ENCODE assay signal across 1 fruit fly cellular context in the genomic region with DNA sequence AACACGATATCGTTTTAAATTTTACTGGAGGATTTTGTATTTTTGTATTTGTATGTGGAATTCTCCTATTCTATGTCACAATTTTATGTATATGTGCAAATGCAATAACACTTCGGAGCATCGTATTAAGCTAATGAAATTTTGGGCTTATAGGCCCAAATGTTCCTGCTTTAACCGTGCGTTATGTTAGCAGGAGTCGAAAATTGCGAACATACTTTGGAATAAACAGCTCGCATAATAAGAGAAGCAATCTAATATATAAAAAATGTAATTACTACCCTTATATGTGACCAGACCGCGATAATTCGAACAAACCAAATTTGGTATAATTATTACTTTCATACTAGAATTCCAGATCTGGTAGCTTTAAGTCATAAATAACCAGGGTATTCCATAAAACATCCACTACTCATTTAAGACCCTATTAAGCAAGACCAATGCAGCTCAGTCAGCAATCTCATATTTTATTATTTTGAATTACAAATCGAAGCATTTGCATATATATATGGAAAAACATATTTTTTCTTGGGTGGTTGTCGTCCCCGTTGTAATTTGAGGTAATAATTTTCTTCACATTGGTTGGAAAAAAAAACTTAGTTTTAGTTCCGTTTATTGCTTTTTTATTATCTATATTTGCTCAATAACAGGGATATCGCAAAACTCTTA.
A peak's percentile ranks its signal among the peaks of the same experiment; 100 is the strongest.
TF ChIP-seq lines count a peak whose summit lies in the region.

A gene (minus strand): TSS at position 320 of the 666 bp plus-strand sequence.

TF ChIP-seq in whole organism, embryonic, 481 proteins besides CTCF, POLR2A, EP300 and RAD21 (continued from another document):
- peak; percentile 48 for TF ChIP-seq nmo (GFP tag; optimal IDR thresholded peaks at IDR 0.05; lab: Kevin White, UChicago)
- no peak for TF ChIP-seq CG8359 (GFP tag; optimal IDR thresholded peaks at IDR 0.05; lab: Kevin White, UChicago; ENCODE audit: borderline replicate concordance)
- peak; percentile 52 for TF ChIP-seq phol (tag; optimal IDR thresholded peaks at IDR 0.05; lab: Kevin White, UChicago)
- TF ChIP-seq Dbx (GFP tag; IDR thresholded peaks at IDR 0.05; lab: Robert Waterston, UW): no peak
- no peak for TF ChIP-seq ken (GFP tag; IDR thresholded peaks at IDR 0.05; lab: Robert Waterston, UW)
- no peak for TF ChIP-seq sc (optimal IDR thresholded peaks at IDR 0.05; lab: Kevin White, UChicago)
- peak; percentile 8 for TF ChIP-seq sc (GFP tag; optimal IDR thresholded peaks at IDR 0.05; lab: Kevin White, UChicago)
- peak; percentile 83 for TF ChIP-seq CG1603 (tag; optimal IDR thresholded peaks at IDR 0.05; lab: Kevin White, UChicago)
- peak; percentile 3 for TF ChIP-seq Atf3 (GFP tag; optimal IDR thresholded peaks at IDR 0.05; lab: Kevin White, UChicago)
- TF ChIP-seq CG12942 (GFP tag; optimal IDR thresholded peaks at IDR 0.05; lab: Kevin White, UChicago): no peak
- TF ChIP-seq vvl (GFP tag; IDR thresholded peaks at IDR 0.05; lab: Robert Waterston, UW): no peak
- TF ChIP-seq CG4424 (GFP tag; optimal IDR thresholded peaks at IDR 0.05; lab: Kevin White, UChicago): peak; percentile 14
- TF ChIP-seq CG18011 (GFP tag; optimal IDR thresholded peaks at IDR 0.05; lab: Kevin White, UChicago): no peak
- peak; percentile 5 for TF ChIP-seq Hsf (GFP tag; optimal IDR thresholded peaks at IDR 0.05; lab: Kevin White, UChicago)
- peak; percentile 8 for TF ChIP-seq CG15601 (tag; optimal IDR thresholded peaks at IDR 0.05; lab: Kevin White, UChicago)
- no peak for TF ChIP-seq bbx (GFP tag; IDR thresholded peaks at IDR 0.05; lab: Robert Waterston, UW; ENCODE audit: partially characterized antibody)
- TF ChIP-seq CG8944 (GFP tag; optimal IDR thresholded peaks at IDR 0.05; lab: Kevin White, UChicago): no peak
- TF ChIP-seq ATbp (GFP tag; optimal IDR thresholded peaks at IDR 0.05; lab: Kevin White, UChicago): no peak
- TF ChIP-seq CG2712 (tag; optimal IDR thresholded peaks at IDR 0.05; lab: Kevin White, UChicago): peak; percentile 34
- peak; percentile 1 for TF ChIP-seq CG33213 (GFP tag; optimal IDR thresholded peaks at IDR 0.05; lab: Kevin White, UChicago)
- TF ChIP-seq Doc3 (GFP tag; IDR thresholded peaks at IDR 0.05; lab: Robert Waterston, UW; ENCODE audit: partially characterized antibody): no peak
- no peak for TF ChIP-seq CG10462 (GFP tag; optimal IDR thresholded peaks at IDR 0.05; lab: Kevin White, UChicago)
- peak; percentile 21 for TF ChIP-seq CG10979 (tag; optimal IDR thresholded peaks at IDR 0.05; lab: Kevin White, UChicago)
- no peak for TF ChIP-seq chinmo (GFP tag; IDR thresholded peaks at IDR 0.05; lab: Robert Waterston, UW; ENCODE audit: partially characterized antibody)
- peak; percentile 5 for TF ChIP-seq az2 (GFP tag; optimal IDR thresholded peaks at IDR 0.05; lab: Kevin White, UChicago)
- TF ChIP-seq CG1024 (GFP tag; IDR thresholded peaks at IDR 0.05; lab: Robert Waterston, UW): peak; percentile 93
- no peak; the same call in 3 of the 4 replicates for TF ChIP-seq Dll (GFP tag; IDR thresholded peaks at IDR 0.05; lab: Robert Waterston, UW; ENCODE audit: partially characterized antibody)
- peak; percentile 59 for TF ChIP-seq Elba2 (GFP tag; optimal IDR thresholded peaks at IDR 0.05; lab: Kevin White, UChicago)
- peak; percentile 68 for TF ChIP-seq CG17361 (GFP tag; IDR thresholded peaks at IDR 0.05; lab: Robert Waterston, UW)
- peak; percentile 78 for TF ChIP-seq Med (GFP tag; lab: Kevin White, UChicago)
- no peak for TF ChIP-seq MTF-1 (GFP tag; optimal IDR thresholded peaks at IDR 0.05; lab: Kevin White, UChicago; ENCODE audit: borderline replicate concordance)
- peak in 1 of 2 experiments; percentile 76 for TF ChIP-seq eve (GFP tag; optimal IDR thresholded peaks at IDR 0.05; lab: Kevin White, UChicago)
- no peak for TF ChIP-seq Ptx1 (GFP tag; IDR thresholded peaks at IDR 0.05; lab: Robert Waterston, UW)
- no peak for TF ChIP-seq CG3065 (GFP tag; optimal IDR thresholded peaks at IDR 0.05; lab: Kevin White, UChicago)
- TF ChIP-seq Pdp1 (GFP tag; optimal IDR thresholded peaks at IDR 0.05; lab: Kevin White, UChicago): peak in 1 of 2 experiments; percentile 41
- no peak; the same call in 1 of the 2 replicates for TF ChIP-seq CG14441 (GFP tag; IDR thresholded peaks at IDR 0.05; lab: Robert Waterston, UW)
- no peak for TF ChIP-seq ac (GFP tag; optimal IDR thresholded peaks at IDR 0.05; lab: Kevin White, UChicago)
- TF ChIP-seq CG14014 (GFP tag; IDR thresholded peaks at IDR 0.05; lab: Robert Waterston, UW): 0 out of 2 replicates have a peak, but pooled peaks have one; percentile 23
- TF ChIP-seq Lim3 (GFP tag; IDR thresholded peaks at IDR 0.05; lab: Robert Waterston, UW): no peak
- TF ChIP-seq Lhr (GFP tag; optimal IDR thresholded peaks at IDR 0.05; lab: Kevin White, UChicago): peak; percentile 52
- TF ChIP-seq pfk (GFP tag; optimal IDR thresholded peaks at IDR 0.05; lab: Kevin White, UChicago): peak; percentile 79
- TF ChIP-seq dmrt99B (tag; optimal IDR thresholded peaks at IDR 0.05; lab: Kevin White, UChicago): no peak
- TF ChIP-seq dpn (GFP tag; optimal IDR thresholded peaks at IDR 0.05; lab: Kevin White, UChicago): peak in 1 of 2 experiments; percentile 11
- peak; percentile 44; the same call in 1 of the 2 replicates for TF ChIP-seq MBD-R2 (GFP tag; IDR thresholded peaks at IDR 0.05; lab: Robert Waterston, UW)
- TF ChIP-seq HLH3B (GFP tag; IDR thresholded peaks at IDR 0.05; lab: Robert Waterston, UW): no peak
- TF ChIP-seq HmgZ (tag; optimal IDR thresholded peaks at IDR 0.05; lab: Kevin White, UChicago): peak; percentile 11
- TF ChIP-seq CG18476 (GFP tag; optimal IDR thresholded peaks at IDR 0.05; lab: Kevin White, UChicago): peak; percentile 3
- no peak for TF ChIP-seq pan (optimal IDR thresholded peaks at IDR 0.05; lab: Kevin White, UChicago)
- peak in 1 of 2 experiments; percentile 44 for TF ChIP-seq pan (GFP tag; optimal IDR thresholded peaks at IDR 0.05 in 1 of 2, IDR thresholded peaks at IDR 0.05 in 1 of 2)
- TF ChIP-seq CG42726 (GFP tag; IDR thresholded peaks at IDR 0.05; lab: Robert Waterston, UW; ENCODE audit: partially characterized antibody): no peak
- TF ChIP-seq dmrt11E (tag; optimal IDR thresholded peaks at IDR 0.05; lab: Kevin White, UChicago): peak; percentile 30
- peak in 1 of 2 experiments; percentile 6 for TF ChIP-seq Hr51 (GFP tag; optimal IDR thresholded peaks at IDR 0.05; lab: Kevin White, UChicago)
- peak; percentile 80 for TF ChIP-seq row (GFP tag; IDR thresholded peaks at IDR 0.05; lab: Robert Waterston, UW)
- TF ChIP-seq CG2120 (GFP tag; optimal IDR thresholded peaks at IDR 0.05; lab: Kevin White, UChicago): peak; percentile 58
- TF ChIP-seq CG14050 (GFP tag; IDR thresholded peaks at IDR 0.05; lab: Robert Waterston, UW): 0 out of 3 replicates have a peak, but pooled peaks have one; percentile 42
- peak; percentile 10 for TF ChIP-seq CG13894 (tag; optimal IDR thresholded peaks at IDR 0.05; lab: Kevin White, UChicago)
- TF ChIP-seq gt (GFP tag; IDR thresholded peaks at IDR 0.05; lab: Robert Waterston, UW): no peak
- TF ChIP-seq Dip2 (GFP tag; IDR thresholded peaks at IDR 0.05; lab: Robert Waterston, UW): no peak
- TF ChIP-seq CG30020 (tag; optimal IDR thresholded peaks at IDR 0.05; lab: Kevin White, UChicago): peak; percentile 97
- peak; percentile 92 for TF ChIP-seq ssp (GFP tag; IDR thresholded peaks at IDR 0.05; lab: Robert Waterston, UW)
- TF ChIP-seq CG18599 (GFP tag; optimal IDR thresholded peaks at IDR 0.05; lab: Kevin White, UChicago): no peak
- TF ChIP-seq lola (GFP tag; optimal IDR thresholded peaks at IDR 0.05; lab: Kevin White, UChicago): peak in 1 of 3 experiments; percentile 21
- TF ChIP-seq D19A (tag; optimal IDR thresholded peaks at IDR 0.05; lab: Kevin White, UChicago): no peak
- peak; percentile 71 for TF ChIP-seq CG11723 (GFP tag; optimal IDR thresholded peaks at IDR 0.05; lab: Kevin White, UChicago)
- TF ChIP-seq CG15514 (GFP tag; optimal IDR thresholded peaks at IDR 0.05; lab: Kevin White, UChicago): no peak
- no peak for TF ChIP-seq D (optimal IDR thresholded peaks at IDR 0.05; lab: Kevin White, UChicago)
- peak; percentile 9 for TF ChIP-seq D (GFP tag; optimal IDR thresholded peaks at IDR 0.05; lab: Kevin White, UChicago)
- TF ChIP-seq CG6854 (GFP tag; optimal IDR thresholded peaks at IDR 0.05; lab: Kevin White, UChicago): no peak
- TF ChIP-seq cas (GFP tag; IDR thresholded peaks at IDR 0.05; lab: Robert Waterston, UW): no peak
- peak; percentile 3 for TF ChIP-seq CG10267 (tag; optimal IDR thresholded peaks at IDR 0.05; lab: Kevin White, UChicago)
- no peak for TF ChIP-seq Antp (GFP tag; optimal IDR thresholded peaks at IDR 0.05; lab: Kevin White, UChicago)
- TF ChIP-seq exex (tag; optimal IDR thresholded peaks at IDR 0.05; lab: Kevin White, UChicago): no peak
- TF ChIP-seq wek (GFP tag; optimal IDR thresholded peaks at IDR 0.05; lab: Kevin White, UChicago): peak; percentile 77
- TF ChIP-seq pzg (GFP tag; optimal IDR thresholded peaks at IDR 0.05; lab: Kevin White, UChicago): peak; percentile 56
- TF ChIP-seq Xbp1 (GFP tag; optimal IDR thresholded peaks at IDR 0.05; lab: Kevin White, UChicago): peak; percentile 22
- TF ChIP-seq CHES-1-like (GFP tag; optimal IDR thresholded peaks at IDR 0.05; lab: Kevin White, UChicago): no peak
- TF ChIP-seq chn (GFP tag; optimal IDR thresholded peaks at IDR 0.05; lab: Kevin White, UChicago): no peak
- TF ChIP-seq Sox100B (GFP tag; optimal IDR thresholded peaks at IDR 0.05; lab: Kevin White, UChicago): peak; percentile 13
- TF ChIP-seq bab2 (GFP tag; optimal IDR thresholded peaks at IDR 0.05; lab: Kevin White, UChicago): peak; percentile 25
- 0 out of 3 replicates have a peak, but pooled peaks have one; percentile 27 for TF ChIP-seq CG2199 (GFP tag; IDR thresholded peaks at IDR 0.05; lab: Robert Waterston, UW)
- 0 out of 2 replicates have a peak, but pooled peaks have one; percentile 10 for TF ChIP-seq CG7372 (GFP tag; IDR thresholded peaks at IDR 0.05; lab: Robert Waterston, UW)
- peak; percentile 34 for TF ChIP-seq CG14710 (tag; optimal IDR thresholded peaks at IDR 0.05; lab: Kevin White, UChicago)
- TF ChIP-seq chif (GFP tag; optimal IDR thresholded peaks at IDR 0.05; lab: Kevin White, UChicago): peak in 1 of 2 experiments; percentile 7
- TF ChIP-seq CG17359 (tag; optimal IDR thresholded peaks at IDR 0.05; lab: Kevin White, UChicago): peak; percentile 26
- peak; percentile 28 for TF ChIP-seq pho (GFP tag; optimal IDR thresholded peaks at IDR 0.05; lab: Kevin White, UChicago)
- TF ChIP-seq bcd (GFP tag; optimal IDR thresholded peaks at IDR 0.05; lab: Kevin White, UChicago): no peak
- no peak for TF ChIP-seq CG31224 (GFP tag; IDR thresholded peaks at IDR 0.05; lab: Robert Waterston, UW)
- TF ChIP-seq CoRest (tag; optimal IDR thresholded peaks at IDR 0.05; lab: Kevin White, UChicago): peak; percentile 42
- TF ChIP-seq vfl (GFP tag; optimal IDR thresholded peaks at IDR 0.05; lab: Kevin White, UChicago): no peak
- TF ChIP-seq CG18262 (tag; optimal IDR thresholded peaks at IDR 0.05; lab: Kevin White, UChicago): peak; percentile 27
- TF ChIP-seq tll (GFP tag; optimal IDR thresholded peaks at IDR 0.05; lab: Kevin White, UChicago): no peak
- TF ChIP-seq Bteb2 (GFP tag; optimal IDR thresholded peaks at IDR 0.05; lab: Kevin White, UChicago): no peak
- TF ChIP-seq sna (GFP tag; IDR thresholded peaks at IDR 0.05; lab: Robert Waterston, UW; ENCODE audit: partially characterized antibody): no peak
- TF ChIP-seq lbe (GFP tag; optimal IDR thresholded peaks at IDR 0.05; lab: Kevin White, UChicago): no peak
- TF ChIP-seq Ssrp (tag; optimal IDR thresholded peaks at IDR 0.05; lab: Kevin White, UChicago): no peak
- TF ChIP-seq CG7786 (GFP tag; optimal IDR thresholded peaks at IDR 0.05; lab: Kevin White, UChicago): peak; percentile 3
- TF ChIP-seq zfh2 (GFP tag; optimal IDR thresholded peaks at IDR 0.05; lab: Kevin White, UChicago): peak; percentile 34
- TF ChIP-seq onecut (GFP tag; IDR thresholded peaks at IDR 0.05; lab: Robert Waterston, UW): peak; percentile 31; the same call in 1 of the 2 replicates
